Worm (Caenorhabditis elegans): ENCODE results near the gene lsm-7.

ce11 chrIV:10934786-10935185, 1.5 kb downstream of the lsm-7 start:
- TF ChIP-seq nhr-11 (tag; optimal IDR thresholded peaks at IDR 0.05) (no peak), ztf-11 (tag; optimal IDR thresholded peaks at IDR 0.05) (no peak), fkh-8 (tag; optimal IDR thresholded peaks at IDR 0.05) (no peak), elt-3 (tag; optimal IDR thresholded peaks at IDR 0.05) (no peak), alr-1 (tag; optimal IDR thresholded peaks at IDR 0.05; ENCODE audit: borderline replicate concordance) (no peak), lir-3 (tag; optimal IDR thresholded peaks at IDR 0.05; ENCODE audit: poor library complexity) (no peak), ceh-90 (tag; optimal IDR thresholded peaks at IDR 0.05) (no peak)
